Worm (Caenorhabditis elegans) whole organism, L1 larva: ENCODE results near the gene Y75D11A.3.
A peak's percentile ranks its signal among the peaks of the same experiment; 100 is the strongest.
"Not testable (repeated sequence)": the region's sequence is repeated elsewhere in the genome, so short reads cannot be mapped to it uniquely, and the experiment has no call there.

Source experiments
- Y116A8C.19 ChIP-seq: sonication (generic microtip); optimal IDR thresholded peaks from 2 replicates; lab custom pipeline; 2016; ENCODE audit warnings: missing compliant biosample characterization, missing genetic modification characterization, borderline replicate concordance
- aha-1 ChIP-seq: fragments of 150-350 bp; optimal IDR thresholded peaks from 2 replicates; lab custom pipeline; 2014; ENCODE audit warnings: missing biosample characterization, missing genetic modification characterization
- ama-1 ChIP-seq: fragments of 150-350 bp; optimal IDR thresholded peaks from 2 replicates; lab custom pipeline; 2014
- ceh-63 ChIP-seq: fragments of 200-800 bp; sonication (Bioruptor generic); optimal IDR thresholded peaks from 2 replicates; lab custom pipeline; 2018; ENCODE audit warnings: mild to moderate bottlenecking, missing genetic modification characterization, missing compliant biosample characterization
- ceh-8 ChIP-seq: fragments of 200-800 bp; sonication (Bioruptor generic); optimal IDR thresholded peaks from 2 replicates; lab custom pipeline; 2018; ENCODE audit warnings: mild to moderate bottlenecking, missing genetic modification characterization, moderate library complexity, missing compliant biosample characterization
- dsc-1 ChIP-seq: sonication (generic microtip); optimal IDR thresholded peaks from 2 replicates; lab custom pipeline; 2016; ENCODE audit warnings: mild to moderate bottlenecking, missing genetic modification characterization, missing compliant biosample characterization
- efl-1 ChIP-seq, 4 experiments: fragments of 150-350 bp; optimal IDR thresholded peaks in 3 of 4; peaks in 1 of 4; 1 replicate in 1 of 4; 2 replicates in 3 of 4; lab custom pipeline; 2014; ENCODE audit warnings: missing biosample characterization in 2 of 4, missing genetic modification characterization in 2 of 4, missing genetic modification reagents in 2 of 4
- efl-3 ChIP-seq: fragments of 200-800 bp; sonication (Bioruptor generic); optimal IDR thresholded peaks from 2 replicates; lab custom pipeline; 2018; ENCODE audit warnings: mild to moderate bottlenecking, missing genetic modification characterization, missing compliant biosample characterization
- egl-13 ChIP-seq: sonication (generic microtip); optimal IDR thresholded peaks from 2 replicates; lab custom pipeline; 2016; ENCODE audit warnings: missing genotype, missing genetic modification reagents, missing genetic modification characterization, missing compliant biosample characterization
- egl-27 ChIP-seq, 2 experiments: fragments of 150-350 bp in 1 of 2; sonication (generic microtip); optimal IDR thresholded peaks; 3 replicates each; lab custom pipeline; 2017 to 2018; ENCODE audit warnings: missing biosample characterization in 2 of 2, missing genetic modification characterization in 2 of 2, missing genetic modification reagents in 2 of 2
- elt-2 ChIP-seq: sonication (generic microtip); optimal IDR thresholded peaks from 2 replicates; lab custom pipeline; 2016; ENCODE audit warnings: missing genetic modification characterization, mild to moderate bottlenecking, inconsistent platforms, missing compliant biosample characterization, missing genetic modification reagents
- fos-1 ChIP-seq: fragments of 150-350 bp; optimal IDR thresholded peaks from 2 replicates; lab custom pipeline; 2014; ENCODE audit warnings: missing biosample characterization, missing genetic modification characterization
- hpl-2 ChIP-seq: fragments of 150-350 bp; optimal IDR thresholded peaks from 2 replicates; lab custom pipeline; 2014; ENCODE audit warnings: missing biosample characterization, missing genetic modification reagents, missing genetic modification characterization
- irx-1 ChIP-seq: sonication (generic microtip); optimal IDR thresholded peaks from 2 replicates; lab custom pipeline; 2016; ENCODE audit warnings: missing genetic modification characterization, missing compliant biosample characterization
- isw-1 ChIP-seq: fragments of 200-800 bp; sonication (Bioruptor generic); IDR thresholded peaks from 2 replicates; pipeline ENCODE4 v1.3.6; 2022; ENCODE audit warnings: missing genetic modification characterization, missing compliant biosample characterization
- lin-35 ChIP-seq, 2 experiments: fragments of 150-350 bp; optimal IDR thresholded peaks; 2 replicates each; lab custom pipeline; 2014; ENCODE audit warnings: missing biosample characterization in 2 of 2, missing genetic modification characterization in 2 of 2, missing genetic modification reagents in 2 of 2
- lin-39 ChIP-seq: fragments of 150-350 bp; optimal IDR thresholded peaks from 2 replicates; lab custom pipeline; 2014; ENCODE audit warnings: missing biosample characterization, missing genetic modification reagents, missing genetic modification characterization
- mab-9 ChIP-seq: fragments of 200-800 bp; sonication (Bioruptor generic); IDR thresholded peaks from 2 replicates; pipeline ENCODE4 v1.3.6; 2022; ENCODE audit warnings: missing genetic modification reagents, missing genetic modification characterization, missing compliant biosample characterization
- mef-2 ChIP-seq: fragments of 150-350 bp; optimal IDR thresholded peaks from 2 replicates; lab custom pipeline; 2014; ENCODE audit warnings: missing biosample characterization, missing genetic modification characterization
- nhr-11 ChIP-seq: fragments of 150-350 bp; optimal IDR thresholded peaks from 2 replicates; lab custom pipeline; 2014; ENCODE audit warnings: missing biosample characterization, missing genetic modification characterization
- nhr-19 ChIP-seq: fragments of 200-800 bp; sonication (Bioruptor generic); conservative IDR thresholded peaks from 2 replicates; pipeline ENCODE4 v1.3.6; 2022; ENCODE audit warnings: missing genetic modification characterization, missing compliant biosample characterization
- nhr-237 ChIP-seq: fragments of 150-350 bp; optimal IDR thresholded peaks from 2 replicates; lab custom pipeline; 2014; ENCODE audit warnings: missing biosample characterization, missing genetic modification characterization
- nhr-71 ChIP-seq: sonication (generic microtip); optimal IDR thresholded peaks from 2 replicates; lab custom pipeline; 2016; ENCODE audit warnings: mild to moderate bottlenecking, missing genetic modification characterization, moderate library complexity, missing compliant biosample characterization
- nhr-84 ChIP-seq: sonication (generic microtip); optimal IDR thresholded peaks from 2 replicates; lab custom pipeline; 2017; ENCODE audit warnings: missing biosample characterization, missing genetic modification characterization
- nhr-90 ChIP-seq: sonication (generic microtip); optimal IDR thresholded peaks from 2 replicates; lab custom pipeline; 2016; ENCODE audit warnings: mild to moderate bottlenecking, missing genetic modification characterization, missing compliant biosample characterization; ENCODE audit not compliant: poor library complexity
- skn-1 ChIP-seq: fragments of 150-350 bp; optimal IDR thresholded peaks from 2 replicates; lab custom pipeline; 2014; ENCODE audit warnings: missing biosample characterization, missing genetic modification characterization
- snpc-4 ChIP-seq: fragments of 150-350 bp; optimal IDR thresholded peaks from 2 replicates; lab custom pipeline; 2014; ENCODE audit warnings: missing biosample characterization, missing genetic modification characterization
- sox-4 ChIP-seq: sonication (generic microtip); optimal IDR thresholded peaks from 2 replicates; lab custom pipeline; 2016; ENCODE audit warnings: missing genetic modification characterization, missing compliant biosample characterization
- swsn-7 ChIP-seq: sonication (generic microtip); optimal IDR thresholded peaks from 2 replicates; lab custom pipeline; 2016; ENCODE audit warnings: missing genetic modification characterization, missing compliant biosample characterization
- unc-130 ChIP-seq: fragments of 150-350 bp; optimal IDR thresholded peaks from 2 replicates; lab custom pipeline; 2017; ENCODE audit warnings: missing biosample characterization, missing genetic modification characterization, inconsistent platforms
- vab-15 ChIP-seq: sonication (generic microtip); optimal IDR thresholded peaks from 2 replicates; lab custom pipeline; 2017; ENCODE audit warnings: missing genotype, mild to moderate bottlenecking, missing genetic modification characterization, missing compliant biosample characterization

Y75D11A.3 gene

ce11 chrX:1746117-1746516 lies at the start of gene Y75D11A.3:
Gene Y75D11A.3 (minus strand): TSS chrX:1746217.
- not testable (repeated sequence) for TF ChIP-seq ama-1 (lab: Kevin White, UChicago); vab-15 (tag; lab: Kevin White, UChicago); hpl-2 (GFP tag; lab: Kevin White, UChicago)

DNA sequence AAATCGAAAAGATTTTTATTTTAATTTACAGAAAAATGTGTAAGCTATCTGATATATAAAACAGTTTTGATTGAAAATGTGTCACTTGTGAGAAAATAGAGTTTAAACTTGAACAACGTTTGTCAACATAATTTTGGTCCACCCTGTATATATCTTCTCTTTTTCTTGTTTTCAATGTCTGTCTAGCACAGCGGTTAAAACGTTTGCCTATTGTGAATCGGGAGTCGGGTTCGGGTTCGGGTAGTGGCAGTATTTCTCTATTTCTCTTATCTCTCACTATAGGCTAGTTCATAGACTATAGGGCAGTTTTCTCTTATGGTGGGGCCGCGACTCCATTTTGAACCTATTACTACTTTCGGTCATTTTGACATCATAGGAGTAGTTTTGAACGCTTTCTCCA lies 45.1 kb upstream of the Y75D11A.3 start:
- TF ChIP-seq lin-39 (tag; lab: Kevin White, UChicago) (no peak), nhr-84 (tag; lab: Kevin White, UChicago) (no peak), swsn-7 (tag; lab: Kevin White, UChicago) (no peak), skn-1 (no peak), irx-1 (no peak), egl-13 (tag; lab: Kevin White, UChicago) (no peak), dsc-1 (no peak), nhr-11 (tag; lab: Kevin White, UChicago) (no peak), snpc-4 (tag; lab: Kevin White, UChicago) (no peak), nhr-19 (no peak), nhr-237 (tag; lab: Kevin White, UChicago) (no peak), efl-3 (GFP tag; lab: Kevin White, UChicago) (no peak)

DNA sequence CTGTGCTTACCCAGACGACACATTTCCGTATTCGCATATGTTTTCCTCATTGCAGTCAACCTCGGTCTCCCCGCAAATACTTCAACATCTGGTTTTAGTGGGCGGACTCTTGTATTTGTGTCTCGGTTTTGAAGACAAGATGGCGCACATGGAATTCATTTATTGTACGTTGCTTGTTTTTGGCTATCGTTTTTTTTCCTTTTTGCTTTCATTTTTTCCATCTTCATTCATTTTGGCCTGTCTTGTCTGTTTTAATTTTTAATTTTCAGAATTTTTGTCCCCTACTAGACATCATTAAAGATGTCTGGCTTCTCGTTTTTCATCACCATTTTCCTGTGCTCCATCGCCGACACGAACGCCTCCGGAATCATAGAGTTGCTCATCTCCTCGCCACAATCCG lies 40.6 kb upstream of the Y75D11A.3 start, which contains the start of gene arg-1:
Gene arg-1 (plus strand): TSS at position 301 of the 400 bp plus-strand sequence.
- TF ChIP-seq nhr-71 (tag; lab: Kevin White, UChicago) (no peak), isw-1 (no peak), dsc-1 (peak; percentile 7), nhr-19 (no peak)

DNA sequence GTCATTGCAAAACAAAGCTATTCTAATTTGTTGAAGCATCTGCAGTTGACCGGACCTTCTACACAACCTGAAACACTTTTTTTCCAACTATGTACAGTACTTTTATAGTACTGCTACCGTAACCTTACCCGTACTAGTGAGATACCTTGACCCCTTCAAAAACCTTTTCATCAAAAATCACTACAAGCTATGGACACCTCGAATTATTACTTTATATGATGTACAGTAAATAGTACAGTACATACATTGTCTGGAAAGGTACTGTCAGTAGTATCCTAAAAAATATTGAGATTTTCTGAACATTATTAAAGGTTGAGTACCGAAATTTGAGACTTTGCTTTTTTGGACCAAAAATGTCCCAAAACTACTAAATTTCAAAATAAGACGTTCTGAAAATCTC lies 39.7 kb upstream of the Y75D11A.3 start:
- TF ChIP-seq elt-2 (tag; lab: Kevin White, UChicago) (no peak), hpl-2 (GFP tag; lab: Kevin White, UChicago) (no peak), aha-1 (no peak), Y116A8C.19 (no peak), ceh-63 (GFP tag; lab: Kevin White, UChicago) (no peak), lin-35 (GFP tag; optimal IDR thresholded peaks at IDR 0.05; lab: Kevin White, UChicago) (no peak), lin-39 (tag; lab: Kevin White, UChicago) (no peak), fos-1 (tag; lab: Kevin White, UChicago) (no peak)

- TF ChIP-seq egl-13 (tag; lab: Kevin White, UChicago) (no peak), ceh-63 (GFP tag; lab: Kevin White, UChicago) (no peak), nhr-90 (no peak), ceh-8 (GFP tag; lab: Kevin White, UChicago) (peak; percentile 56), mab-9 (GFP tag; lab: Robert Waterston, UW) (no peak)
These were observed 32.0 kb upstream of the Y75D11A.3 start, which contains the start of gene elc-2 for ce11 chrX:1777988-1778387. Gene elc-2 (minus strand): TSS chrX:1778088.

- TF ChIP-seq aha-1 (no peak), efl-1 (optimal IDR thresholded peaks at IDR 0.05; lab: Kevin White, UChicago) (no peak), efl-1 (GFP tag; optimal IDR thresholded peaks at IDR 0.05 in 1 of 2; lab: Kevin White, UChicago) (peak in 1 of 2 experiments; percentile 14), unc-130 (tag; lab: Kevin White, UChicago) (no peak), sox-4 (tag; lab: Kevin White, UChicago) (no peak)
These were observed 23.6 kb upstream of the Y75D11A.3 start for ce11 chrX:1769636-1770035.

ce11 chrX:1748476-1748875 lies 2.5 kb upstream of the Y75D11A.3 start, which contains the start of gene Y75D11A.6:
Gene Y75D11A.6 (minus strand): TSS chrX:1748576.
- TF ChIP-seq snpc-4 (tag; lab: Kevin White, UChicago); egl-27 (tag; optimal IDR thresholded peaks at IDR 0.05; lab: Kevin White, UChicago); mef-2 (tag; lab: Kevin White, UChicago): not testable (repeated sequence)
